Fruit fly (Drosophila melanogaster) whole organism, embryonic: ENCODE data around the gene Gr61a.

ENCODE experiments used
- Atf3 ChIP-seq: fragments of 200-800 bp; sonication (Bioruptor generic); optimal IDR thresholded peaks from 3 replicates; lab custom pipeline; 2016; ENCODE audit warnings: missing biosample characterization, missing genetic modification characterization
- Awh ChIP-seq: fragments of 200-800 bp; sonication (Bioruptor generic); IDR thresholded peaks from 2 replicates; pipeline ENCODE4, ENCODE4 v1.3.6; 2022; ENCODE audit warnings: missing biosample characterization, missing genetic modification characterization
- BEAF-32 ChIP-seq: fragments of 200-800 bp; sonication (Bioruptor generic); optimal IDR thresholded peaks from 3 replicates; lab custom pipeline; 2017; ENCODE audit warnings: missing biosample characterization, missing genetic modification characterization, mild to moderate bottlenecking, moderate library complexity, missing genetic modification reagents
- C15 ChIP-seq: fragments of 200-800 bp; sonication (Bioruptor generic); IDR thresholded peaks from 3 replicates; pipeline ENCODE4 v1.3.6; 2022; ENCODE audit warnings: missing biosample characterization, missing genetic modification characterization
- CG10543 ChIP-seq: fragments of 200-800 bp; sonication (Bioruptor generic); optimal IDR thresholded peaks from 3 replicates; lab custom pipeline; 2017; ENCODE audit warnings: missing biosample characterization, mild to moderate bottlenecking, missing genetic modification characterization, moderate library complexity
- CG11085 ChIP-seq: fragments of 200-800 bp; sonication (Bioruptor generic); IDR thresholded peaks from 2 replicates; pipeline ENCODE4 v1.3.6; 2022; ENCODE audit warnings: missing biosample characterization, missing genetic modification characterization
- CG12155 ChIP-seq: fragments of 200-800 bp; sonication (Bioruptor generic); optimal IDR thresholded peaks from 3 replicates; lab custom pipeline; 2016; ENCODE audit warnings: missing biosample characterization, missing genetic modification characterization
- CG12769 ChIP-seq: fragments of 200-800 bp; sonication (Bioruptor generic); optimal IDR thresholded peaks from 2 replicates; lab custom pipeline; 2019; ENCODE audit warnings: missing biosample characterization, mild to moderate bottlenecking, missing genetic modification characterization, moderate library complexity
- CG13424 ChIP-seq: fragments of 200-800 bp; sonication (Bioruptor generic); optimal IDR thresholded peaks from 2 replicates; lab custom pipeline; 2019; ENCODE audit warnings: missing biosample characterization, mild to moderate bottlenecking, missing genetic modification characterization, moderate library complexity
- CG14667 ChIP-seq: fragments of 200-800 bp; sonication (Bioruptor generic); IDR thresholded peaks from 2 replicates; pipeline ENCODE4 v1.3.6; 2022; ENCODE audit warnings: missing biosample characterization, missing genetic modification characterization
- CG14710 ChIP-seq: fragments of 200-800 bp; sonication (Bioruptor generic); optimal IDR thresholded peaks from 3 replicates; lab custom pipeline; 2019; ENCODE audit warnings: missing biosample characterization, mild to moderate bottlenecking, missing genetic modification characterization, moderate library complexity
- CG15479 ChIP-seq: fragments of 200-800 bp; sonication (Bioruptor generic); optimal IDR thresholded peaks from 3 replicates; lab custom pipeline; 2019; ENCODE audit warnings: missing biosample characterization, mild to moderate bottlenecking, missing genetic modification characterization, moderate library complexity
- CG16779 ChIP-seq: fragments of 200-800 bp; sonication (Bioruptor generic); IDR thresholded peaks from 2 replicates; pipeline ENCODE4 v1.3.6; 2022; ENCODE audit warnings: missing biosample characterization, missing genetic modification characterization
- CG17359 ChIP-seq: fragments of 200-800 bp; sonication (Bioruptor generic); optimal IDR thresholded peaks from 3 replicates; lab custom pipeline; 2018; ENCODE audit warnings: missing biosample characterization, mild to moderate bottlenecking, missing genetic modification characterization, moderate library complexity
- CG18764 ChIP-seq: fragments of 200-800 bp; sonication (Bioruptor generic); optimal IDR thresholded peaks from 3 replicates; lab custom pipeline; 2016; ENCODE audit warnings: missing biosample characterization, missing genetic modification characterization
- CG2712 ChIP-seq: fragments of 200-800 bp; optimal IDR thresholded peaks from 3 replicates; lab custom pipeline; 2019; ENCODE audit warnings: missing biosample characterization, mild to moderate bottlenecking, missing genetic modification characterization, moderate library complexity
- CG31441 ChIP-seq: fragments of 200-800 bp; sonication (Bioruptor generic); IDR thresholded peaks from 2 replicates; pipeline ENCODE4 v1.3.6; 2022; ENCODE audit warnings: missing biosample characterization, missing genetic modification characterization
- CG5180 ChIP-seq: fragments of 200-800 bp; sonication (Bioruptor generic); optimal IDR thresholded peaks from 3 replicates; lab custom pipeline; 2017; ENCODE audit warnings: missing biosample characterization, missing genetic modification characterization, mild to moderate bottlenecking, moderate library complexity, missing genetic modification reagents
- CG8388 ChIP-seq: fragments of 200-800 bp; sonication (Bioruptor generic); optimal IDR thresholded peaks from 2 replicates; lab custom pipeline; 2019; ENCODE audit warnings: missing biosample characterization, mild to moderate bottlenecking, missing genetic modification characterization, moderate library complexity
- CG8478 ChIP-seq: fragments of >200 bp; optimal IDR thresholded peaks from 2 replicates; lab custom pipeline; 2018
- D19A ChIP-seq: fragments of 200-800 bp; optimal IDR thresholded peaks from 3 replicates; lab custom pipeline; 2019; ENCODE audit warnings: missing biosample characterization, mild to moderate bottlenecking, missing genetic modification characterization, moderate library complexity
- Dek ChIP-seq: fragments of 200-800 bp; sonication (Bioruptor generic); optimal IDR thresholded peaks from 3 replicates; lab custom pipeline; 2019; ENCODE audit warnings: missing biosample characterization, mild to moderate bottlenecking, missing genetic modification characterization, moderate library complexity
- E2f1 ChIP-seq: fragments of 200-800 bp; sonication (Bioruptor generic); IDR thresholded peaks from 2 replicates; pipeline ENCODE4 v1.3.6; 2022; ENCODE audit warnings: missing biosample characterization, missing genetic modification characterization
- Ets97D ChIP-seq: fragments of 200-800 bp; sonication (Bioruptor generic); optimal IDR thresholded peaks from 3 replicates; lab custom pipeline; 2016; ENCODE audit warnings: missing biosample characterization, missing genetic modification characterization
- Gsc ChIP-seq: fragments of 200-800 bp; sonication (Bioruptor generic); IDR thresholded peaks from 2 replicates; pipeline ENCODE4 v1.3.6; 2022; ENCODE audit warnings: missing biosample characterization, missing genetic modification characterization
- HLH3B ChIP-seq: fragments of 200-800 bp; sonication (Bioruptor generic); IDR thresholded peaks from 2 replicates; pipeline ENCODE4 v1.3.6; 2022; ENCODE audit warnings: missing biosample characterization, missing genetic modification characterization
- Hr3 ChIP-seq: fragments of 200-800 bp; sonication (Bioruptor generic); optimal IDR thresholded peaks from 3 replicates; lab custom pipeline; 2016; ENCODE audit warnings: missing biosample characterization, missing genetic modification characterization
- MTF-1 ChIP-seq: fragments of 200-800 bp; sonication (Bioruptor generic); optimal IDR thresholded peaks from 2 replicates; lab custom pipeline; 2018; ENCODE audit warnings: missing biosample characterization, mild to moderate bottlenecking, missing genetic modification characterization, borderline replicate concordance
- NC2β ChIP-seq: fragments of 200-800 bp; sonication (Bioruptor generic); optimal IDR thresholded peaks from 2 replicates; lab custom pipeline; 2016; ENCODE audit warnings: missing biosample characterization, missing genetic modification characterization
- NK7.1 ChIP-seq: fragments of 200-800 bp; sonication (Bioruptor generic); optimal IDR thresholded peaks from 3 replicates; lab custom pipeline; 2016; ENCODE audit warnings: missing biosample characterization, missing genetic modification characterization
- Opbp ChIP-seq: fragments of 200-800 bp; sonication (Bioruptor generic); IDR thresholded peaks from 3 replicates; pipeline ENCODE4 v1.3.6; 2022; ENCODE audit warnings: missing biosample characterization, missing genetic modification characterization; ENCODE audit not compliant: partially characterized antibody
- Sin3A ChIP-seq: fragments of >200 bp; optimal IDR thresholded peaks from 2 replicates; lab custom pipeline; 2018
- az2 ChIP-seq: fragments of 200-800 bp; sonication (Bioruptor generic); optimal IDR thresholded peaks from 3 replicates; lab custom pipeline; 2016; ENCODE audit warnings: missing biosample characterization, missing genetic modification characterization
- br ChIP-seq: fragments of >200 bp; optimal IDR thresholded peaks from 2 replicates; lab custom pipeline; 2017
- chm ChIP-seq: fragments of 200-800 bp; sonication (Bioruptor generic); IDR thresholded peaks from 2 replicates; pipeline ENCODE4 v1.3.6; 2022; ENCODE audit warnings: missing biosample characterization, missing genetic modification characterization
- ci ChIP-seq: fragments of 200-800 bp; sonication (Bioruptor generic); IDR thresholded peaks from 3 replicates; pipeline ENCODE4 v1.3.6; 2022; ENCODE audit warnings: missing biosample characterization, missing genetic modification characterization
- corto ChIP-seq: fragments of 200-800 bp; sonication (Bioruptor generic); optimal IDR thresholded peaks from 2 replicates; lab custom pipeline; 2016; ENCODE audit warnings: missing biosample characterization, mild to moderate bottlenecking, missing genetic modification characterization, moderate library complexity
- crp ChIP-seq, 2 experiments: fragments of 200-800 bp; sonication (Bioruptor generic); optimal IDR thresholded peaks; 2 replicates in 1 of 2; 3 replicates in 1 of 2; lab custom pipeline; 2017; ENCODE audit warnings: missing biosample characterization in 2 of 2, missing genetic modification characterization in 2 of 2, mild to moderate bottlenecking in 1 of 2, moderate library complexity in 1 of 2
- cwo ChIP-seq: fragments of 200-800 bp; sonication (Bioruptor generic); optimal IDR thresholded peaks from 3 replicates; lab custom pipeline; 2017; ENCODE audit warnings: missing biosample characterization, missing genetic modification characterization, mild to moderate bottlenecking, moderate library complexity, missing genetic modification reagents
- danr ChIP-seq: fragments of 200-800 bp; sonication (Bioruptor generic); IDR thresholded peaks from 2 replicates; pipeline ENCODE4 v1.3.6; 2022; ENCODE audit warnings: missing biosample characterization, missing genetic modification characterization
- grau ChIP-seq: fragments of 200-800 bp; optimal IDR thresholded peaks from 3 replicates; lab custom pipeline; 2019; ENCODE audit warnings: missing biosample characterization, mild to moderate bottlenecking, missing genetic modification characterization, moderate library complexity
- kni ChIP-seq: fragments of 200-800 bp; sonication (Bioruptor generic); optimal IDR thresholded peaks from 3 replicates; lab custom pipeline; 2017; ENCODE audit warnings: mild to moderate bottlenecking, missing biosample characterization, missing genetic modification reagents, missing genetic modification characterization
- lola ChIP-seq, 3 experiments: fragments of >200 bp in 2 of 3; fragments of 200-800 bp in 1 of 3; sonication (Bioruptor generic) in 1 of 3; optimal IDR thresholded peaks; 2 replicates each; lab custom pipeline; 2017 to 2019; ENCODE audit warnings: missing biosample characterization in 3 of 3, missing genetic modification characterization in 3 of 3, mild to moderate bottlenecking in 1 of 3, moderate library complexity in 1 of 3
- onecut ChIP-seq: fragments of 200-800 bp; sonication (Bioruptor generic); IDR thresholded peaks from 2 replicates; pipeline ENCODE4 v1.3.6; 2022; ENCODE audit warnings: missing biosample characterization, missing genetic modification characterization
- p53 ChIP-seq: fragments of 200-800 bp; sonication (Bioruptor generic); optimal IDR thresholded peaks from 2 replicates; lab custom pipeline; 2016; ENCODE audit warnings: missing biosample characterization, missing genetic modification characterization
- phol ChIP-seq: fragments of 200-800 bp; sonication (Bioruptor generic); optimal IDR thresholded peaks from 3 replicates; lab custom pipeline; 2018; ENCODE audit warnings: missing biosample characterization, mild to moderate bottlenecking, missing genetic modification characterization, moderate library complexity
- run ChIP-seq: fragments of 200-800 bp; sonication (Bioruptor generic); optimal IDR thresholded peaks from 3 replicates; lab custom pipeline; 2018; ENCODE audit warnings: missing biosample characterization, mild to moderate bottlenecking, missing genetic modification characterization
- so ChIP-seq: fragments of 200-800 bp; sonication (Bioruptor generic); IDR thresholded peaks from 3 replicates; pipeline ENCODE4 v1.3.6; 2022; ENCODE audit warnings: missing biosample characterization, missing genetic modification characterization
- tio ChIP-seq: fragments of 200-800 bp; sonication (Bioruptor generic); optimal IDR thresholded peaks from 2 replicates; lab custom pipeline; 2017; ENCODE audit warnings: missing biosample characterization, missing genetic modification characterization, inconsistent platforms
- tx ChIP-seq: fragments of 200-800 bp; sonication (Bioruptor generic); optimal IDR thresholded peaks from 2 replicates; lab custom pipeline; 2016; ENCODE audit warnings: missing biosample characterization, missing genetic modification characterization
- yki ChIP-seq: fragments of >200 bp; optimal IDR thresholded peaks from 3 replicates; lab custom pipeline; 2018

Gr61a gene

DNA sequence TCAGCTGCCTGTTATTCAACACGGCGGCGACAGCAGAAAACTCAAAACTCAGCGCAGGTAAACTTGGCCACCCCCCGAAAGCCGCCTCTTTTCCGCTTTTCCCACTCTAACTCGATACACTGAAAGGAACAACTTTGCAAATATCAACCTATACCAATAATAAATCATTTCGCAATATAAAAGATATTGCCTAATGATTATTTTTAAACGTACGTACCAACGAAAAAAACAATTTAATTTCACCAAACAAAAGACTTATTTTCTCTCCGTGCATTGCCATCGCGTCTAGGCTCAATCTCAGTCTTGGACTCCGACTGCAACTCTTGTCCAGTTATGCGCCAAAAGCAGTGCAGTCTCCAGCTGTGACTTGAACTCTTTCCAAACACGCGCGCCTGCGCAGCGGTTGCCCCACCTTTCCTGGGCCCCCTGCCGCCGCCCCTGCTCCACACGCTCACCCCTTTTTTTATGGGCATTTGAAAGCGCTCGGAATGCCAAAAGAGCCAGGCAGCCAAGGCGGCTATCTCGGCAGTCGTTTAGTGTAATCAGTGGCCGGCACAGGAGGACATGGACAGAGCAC is 35.5 kb upstream of the Gr61a start (continued):
- TF ChIP-seq CG10543 (no peak), ci (GFP tag; lab: Robert Waterston, UW) (peak; percentile 68), corto (GFP tag; lab: Kevin White, UChicago) (no peak), CG5180 (GFP tag; lab: Kevin White, UChicago) (peak; percentile 45), CG16779 (GFP tag; lab: Robert Waterston, UW) (no peak), CG8478 (lab: Kevin White, UChicago) (no peak), CG14710 (tag; lab: Kevin White, UChicago) (peak; percentile 66), danr (GFP tag; lab: Robert Waterston, UW) (peak; percentile 19; the same call in 1 of the 2 replicates), CG12155 (GFP tag; lab: Kevin White, UChicago) (no peak), MTF-1 (GFP tag; lab: Kevin White, UChicago) (no peak), CG15479 (GFP tag; lab: Kevin White, UChicago) (no peak), HLH3B (GFP tag; lab: Robert Waterston, UW) (peak; percentile 67), CG11085 (no peak), kni (GFP tag; lab: Kevin White, UChicago) (no peak), CG14667 (GFP tag; lab: Robert Waterston, UW) (0 out of 2 replicates have a peak, but pooled peaks have one; percentile 13), crp (GFP tag; optimal IDR thresholded peaks at IDR 0.05; lab: Kevin White, UChicago) (no peak), Sin3A (lab: Kevin White, UChicago) (no peak), C15 (GFP tag; lab: Robert Waterston, UW) (no peak), so (GFP tag; lab: Robert Waterston, UW) (peak; percentile 67; the same call in 1 of the 3 replicates), D19A (peak; percentile 50), run (peak; percentile 14), p53 (GFP tag; lab: Kevin White, UChicago) (no peak), phol (tag; lab: Kevin White, UChicago) (peak; percentile 78), CG17359 (peak; percentile 76), E2f1 (peak; percentile 39; the same call in 1 of the 2 replicates), tx (GFP tag; lab: Kevin White, UChicago) (no peak), az2 (GFP tag; lab: Kevin White, UChicago) (peak; percentile 59), BEAF-32 (GFP tag; lab: Kevin White, UChicago) (no peak), Hr3 (GFP tag; lab: Kevin White, UChicago) (peak; percentile 37), chm (GFP tag; lab: Robert Waterston, UW) (0 out of 2 replicates have a peak, but pooled peaks have one; percentile 26), Awh (GFP tag; lab: Robert Waterston, UW) (peak; percentile 36; the same call in 1 of the 2 replicates), NK7.1 (GFP tag; lab: Kevin White, UChicago) (peak; percentile 9), Opbp (GFP tag; lab: Robert Waterston, UW) (no peak), grau (peak; percentile 48), CG8388 (GFP tag; lab: Kevin White, UChicago) (peak; percentile 71), Dek (tag; lab: Kevin White, UChicago) (no peak), CG12769 (tag; lab: Kevin White, UChicago) (no peak), Gsc (GFP tag; lab: Robert Waterston, UW) (no peak), CG2712 (peak; percentile 72), tio (GFP tag; lab: Kevin White, UChicago) (peak; percentile 11), cwo (peak; percentile 48), CG13424 (tag; lab: Kevin White, UChicago) (peak; percentile 39), yki (lab: Kevin White, UChicago) (no peak), Atf3 (peak; percentile 15), Ets97D (GFP tag; lab: Kevin White, UChicago) (no peak), CG31441 (GFP tag; lab: Robert Waterston, UW) (peak; percentile 68), lola (GFP tag; optimal IDR thresholded peaks at IDR 0.05; lab: Kevin White, UChicago) (peak in 1 of 3 experiments; percentile 59), NC2β (GFP tag; lab: Kevin White, UChicago) (peak; percentile 22), onecut (peak; percentile 41), br (lab: Kevin White, UChicago) (no peak), CG18764 (GFP tag; lab: Kevin White, UChicago) (peak; percentile 36)
